Worm (Caenorhabditis elegans): Measurements from ENCODE around the gene agxt-1.

The agxt-1 gene

DNA sequence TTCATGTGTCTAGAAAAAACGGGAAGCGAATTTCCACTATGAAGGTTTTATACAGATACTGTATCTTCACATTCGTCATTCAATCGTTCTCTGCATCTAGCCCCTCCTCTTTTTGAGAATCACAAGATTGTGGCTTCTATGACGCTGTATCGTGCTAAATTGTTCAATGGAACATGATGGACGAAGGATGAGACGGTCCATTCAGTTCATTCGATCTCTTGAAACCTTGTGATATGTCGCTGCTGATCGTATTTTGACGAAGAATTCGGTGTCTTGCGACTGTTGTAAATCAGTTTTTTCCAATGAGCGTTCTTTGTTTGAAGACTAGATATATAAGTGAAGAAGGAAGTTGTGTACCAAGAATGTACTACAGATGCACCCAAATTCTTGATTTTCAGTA lies 31.7 kb upstream of the agxt-1 start:
- TF ChIP-seq daf-12 (tag; optimal IDR thresholded peaks at IDR 0.05) (no peak), elt-2 (tag; optimal IDR thresholded peaks at IDR 0.05) (no peak), nhr-11 (tag; optimal IDR thresholded peaks at IDR 0.05) (peak; percentile 30), nhr-43 (tag; optimal IDR thresholded peaks at IDR 0.05; ENCODE audit: poor library complexity, severe bottlenecking) (peak; percentile 98), elt-1 (tag; optimal IDR thresholded peaks at IDR 0.05) (peak; percentile 55), sea-2 (GFP tag; optimal IDR thresholded peaks at IDR 0.05) (no peak), ztf-11 (tag; optimal IDR thresholded peaks at IDR 0.05) (no peak), fos-1 (tag; optimal IDR thresholded peaks at IDR 0.05) (no peak), lin-15B (tag; optimal IDR thresholded peaks at IDR 0.05) (no peak), nfya-1 (tag; optimal IDR thresholded peaks at IDR 0.05; ENCODE audit: insufficient read depth) (peak; percentile 21), nhr-237 (tag; optimal IDR thresholded peaks at IDR 0.05) (no peak), snpc-4 (tag; optimal IDR thresholded peaks at IDR 0.05) (no peak), mml-1 (tag; optimal IDR thresholded peaks at IDR 0.05) (no peak), zag-1 (tag; optimal IDR thresholded peaks at IDR 0.05) (no peak), ZK546.5 (tag; optimal IDR thresholded peaks at IDR 0.05) (no peak), nhr-23 (tag; optimal IDR thresholded peaks at IDR 0.05) (peak; percentile 86), aly-2 (tag; optimal IDR thresholded peaks at IDR 0.05) (no peak), hmg-11 (tag; optimal IDR thresholded peaks at IDR 0.05) (no peak), unc-39 (tag; optimal IDR thresholded peaks at IDR 0.05) (no peak), fkh-10 (GFP tag; optimal IDR thresholded peaks at IDR 0.05) (no peak), egl-27 (tag; optimal IDR thresholded peaks at IDR 0.05) (no peak), pha-4 (tag; optimal IDR thresholded peaks at IDR 0.05) (no peak), ceh-28 (tag; optimal IDR thresholded peaks at IDR 0.05) (peak; percentile 27), elt-3 (tag; optimal IDR thresholded peaks at IDR 0.05) (peak in 2 of 3 experiments; percentile 60 to 88), unc-62 (GFP tag; optimal IDR thresholded peaks at IDR 0.05) (no peak), mdl-1 (tag; optimal IDR thresholded peaks at IDR 0.05) (no peak), nhr-25 (tag; optimal IDR thresholded peaks at IDR 0.05) (peak; percentile 73), fkh-2 (tag; optimal IDR thresholded peaks at IDR 0.05) (no peak), egl-5 (tag; optimal IDR thresholded peaks at IDR 0.05) (no peak), eor-1 (tag; optimal IDR thresholded peaks at IDR 0.05) (no peak), nhr-76 (tag; optimal IDR thresholded peaks at IDR 0.05) (peak; percentile 30), ama-1 (optimal IDR thresholded peaks at IDR 0.05) (no peak), nhr-12 (tag; optimal IDR thresholded peaks at IDR 0.05) (no peak), jun-1 (tag; optimal IDR thresholded peaks at IDR 0.05) (peak; percentile 61), lsy-12 (tag; optimal IDR thresholded peaks at IDR 0.05) (no peak), lin-39 (tag; optimal IDR thresholded peaks at IDR 0.05) (peak; percentile 22)

DNA sequence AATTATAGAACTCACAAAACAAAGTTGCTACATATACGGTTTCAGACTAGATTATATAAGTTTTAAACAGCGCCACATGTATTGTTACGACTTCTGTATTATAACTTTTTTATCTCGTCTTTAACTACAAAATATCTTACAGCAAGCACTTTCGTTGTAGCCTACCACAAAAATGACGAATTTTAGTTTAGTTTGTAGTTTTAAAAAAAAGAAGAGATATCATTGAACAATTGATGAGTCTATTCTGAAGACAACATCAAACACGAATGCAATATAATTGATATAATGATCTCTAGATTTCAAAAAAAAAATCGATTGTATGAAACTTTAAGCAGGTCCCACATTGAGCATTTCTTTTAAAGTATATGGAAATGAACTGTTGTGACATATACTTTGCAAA lies 31.2 kb upstream of the agxt-1 start:
- TF ChIP-seq fkh-10 (GFP tag; optimal IDR thresholded peaks at IDR 0.05) = no peak
- TF ChIP-seq pqm-1 (tag; optimal IDR thresholded peaks at IDR 0.05) = no peak
- TF ChIP-seq ceh-9 (tag; optimal IDR thresholded peaks at IDR 0.05) = no peak
- TF ChIP-seq nhr-43 (tag; optimal IDR thresholded peaks at IDR 0.05; ENCODE audit: poor library complexity, severe bottlenecking) = peak; percentile 25
- no peak for TF ChIP-seq lin-39 (tag; optimal IDR thresholded peaks at IDR 0.05)
- TF ChIP-seq nhr-28 (tag; optimal IDR thresholded peaks at IDR 0.05) = no peak
- no peak for TF ChIP-seq jun-1 (tag; optimal IDR thresholded peaks at IDR 0.05)
- TF ChIP-seq tbx-2 (tag; optimal IDR thresholded peaks at IDR 0.05) = no peak
- TF ChIP-seq nhr-77 (tag; optimal IDR thresholded peaks at IDR 0.05) = no peak
- peak in 1 of 3 experiments; percentile 20 for TF ChIP-seq elt-3 (tag; optimal IDR thresholded peaks at IDR 0.05)
- no peak for TF ChIP-seq egl-5 (tag; optimal IDR thresholded peaks at IDR 0.05)
- no peak for TF ChIP-seq sea-2 (GFP tag; optimal IDR thresholded peaks at IDR 0.05)
- no peak for TF ChIP-seq ztf-4 (tag; optimal IDR thresholded peaks at IDR 0.05)
- no peak for TF ChIP-seq nhr-237 (tag; optimal IDR thresholded peaks at IDR 0.05)
- no peak for TF ChIP-seq nfya-1 (tag; optimal IDR thresholded peaks at IDR 0.05; ENCODE audit: insufficient read depth)
- TF ChIP-seq fkh-2 (tag; optimal IDR thresholded peaks at IDR 0.05) = no peak

DNA sequence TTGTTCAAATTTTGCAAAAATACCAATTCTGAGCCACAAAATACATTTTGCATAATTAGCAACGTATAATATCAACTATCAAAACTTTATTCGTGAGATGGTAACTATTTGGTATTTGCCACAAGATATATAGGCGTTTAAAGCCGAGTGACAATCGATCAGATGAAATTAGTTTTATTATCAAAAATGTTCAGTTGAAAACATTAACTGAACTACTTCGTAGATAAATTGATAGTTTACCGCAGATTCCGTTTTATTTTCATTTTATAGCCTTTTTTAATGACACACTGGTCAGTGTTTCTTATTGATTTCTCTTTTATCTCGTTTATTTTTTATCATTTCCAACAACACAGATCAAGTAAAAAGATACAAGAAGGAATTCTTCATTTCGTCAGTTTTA lies 28.2 kb upstream of the agxt-1 start:
- TF ChIP-seq zag-1 (tag; optimal IDR thresholded peaks at IDR 0.05) (no peak), nhr-43 (tag; optimal IDR thresholded peaks at IDR 0.05; ENCODE audit: poor library complexity, severe bottlenecking) (peak; percentile 33), nhr-23 (tag; optimal IDR thresholded peaks at IDR 0.05) (peak; percentile 43), nhr-25 (tag; optimal IDR thresholded peaks at IDR 0.05) (peak; percentile 49), mdl-1 (tag; optimal IDR thresholded peaks at IDR 0.05) (no peak), sea-2 (GFP tag; optimal IDR thresholded peaks at IDR 0.05) (no peak)

All from whole organism, L3 larva.